Worm (Caenorhabditis elegans): ENCODE measurements around the gene ugt-5.

- TF ChIP-seq nhr-28 (tag; optimal IDR thresholded peaks at IDR 0.05) (no peak), ztf-11 (tag; optimal IDR thresholded peaks at IDR 0.05) (no peak), ztf-4 (tag; optimal IDR thresholded peaks at IDR 0.05) (no peak)
These were observed at the start of gene ugt-5 for ce11 chrV:12792752-12793151.

All from whole organism, L3 larva.